Fruit fly (Drosophila melanogaster): Measurements from ENCODE around the gene CG17321.

Gene CG17321

DNA sequence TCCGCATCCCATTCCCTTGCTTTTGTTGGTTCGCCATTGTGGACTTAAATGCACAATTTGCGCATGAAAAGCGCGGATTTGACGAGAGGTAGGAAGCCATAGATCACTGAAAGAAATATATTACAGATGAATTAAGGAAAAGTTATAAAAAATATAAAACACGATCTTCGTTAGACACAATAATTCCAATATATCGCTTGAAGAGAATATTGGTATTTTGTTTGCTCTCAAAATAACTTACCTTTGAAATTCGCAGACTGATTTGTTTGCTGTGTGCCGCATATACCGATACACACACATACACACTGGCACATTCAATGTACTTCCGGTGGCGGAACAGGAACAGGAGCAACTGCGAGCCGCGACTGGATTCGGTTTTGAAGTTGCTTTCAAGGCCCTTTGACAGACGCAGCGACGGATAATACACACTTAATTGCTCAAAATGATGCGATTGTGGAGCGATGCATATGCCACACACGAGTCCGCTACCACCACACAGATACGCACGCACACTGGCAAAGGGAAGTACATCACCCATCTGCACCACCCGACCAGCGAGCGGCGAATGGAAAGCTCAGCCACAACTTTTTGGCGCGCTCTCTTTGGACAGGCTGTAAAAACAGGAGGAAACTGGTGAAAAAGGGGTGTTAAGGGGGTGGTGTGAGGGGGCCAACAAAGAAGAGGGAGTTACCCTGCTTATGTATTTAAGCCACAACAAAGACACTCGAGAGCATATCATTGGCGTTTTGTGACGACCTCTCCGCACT is 39.2 kb upstream of the CG17321 start (continued):
- peak; percentile 62 for TF ChIP-seq topi (GFP tag; optimal IDR thresholded peaks at IDR 0.05)
- TF ChIP-seq pdm3 (GFP tag; optimal IDR thresholded peaks at IDR 0.05), result peak; percentile 18
- no peak for TF ChIP-seq dsx (GFP tag; optimal IDR thresholded peaks at IDR 0.05; ENCODE audit: poor library complexity, severe bottlenecking)
- TF ChIP-seq svp (GFP tag), result peak; percentile 81
- TF ChIP-seq CG32006 (GFP tag; optimal IDR thresholded peaks at IDR 0.05), result no peak
- TF ChIP-seq net (GFP tag; optimal IDR thresholded peaks at IDR 0.05), result no peak
- no peak for TF ChIP-seq CG1621 (tag; optimal IDR thresholded peaks at IDR 0.05)
- TF ChIP-seq CG8632 (GFP tag; optimal IDR thresholded peaks at IDR 0.05), result peak; percentile 19
- TF ChIP-seq spab (GFP tag; optimal IDR thresholded peaks at IDR 0.05), result peak; percentile 15
- TF ChIP-seq lz (GFP tag; optimal IDR thresholded peaks at IDR 0.05), result peak; percentile 52
- TF ChIP-seq CG6276 (GFP tag; optimal IDR thresholded peaks at IDR 0.05), result no peak
- TF ChIP-seq Sox102F (GFP tag; optimal IDR thresholded peaks at IDR 0.05), result peak; percentile 36
- no peak for TF ChIP-seq CG8119 (GFP tag; IDR thresholded peaks at IDR 0.05)
- TF ChIP-seq OdsH (GFP tag; optimal IDR thresholded peaks at IDR 0.05), result peak; percentile 20
- peak; percentile 39 for TF ChIP-seq CG6792 (GFP tag; optimal IDR thresholded peaks at IDR 0.05)
- TF ChIP-seq CG6808 (GFP tag; optimal IDR thresholded peaks at IDR 0.05), result no peak
- TF ChIP-seq achi (GFP tag; optimal IDR thresholded peaks at IDR 0.05), result peak; percentile 25
- no peak; the same call in 1 of the 2 replicates for TF ChIP-seq Gug (GFP tag; IDR thresholded peaks at IDR 0.05)
- no peak for TF ChIP-seq fkh (GFP tag; optimal IDR thresholded peaks at IDR 0.05)
- peak; percentile 43 for TF ChIP-seq CG10669 (GFP tag; optimal IDR thresholded peaks at IDR 0.05)
- no peak for TF ChIP-seq CG7368 (GFP tag; optimal IDR thresholded peaks at IDR 0.05)
- no peak for TF ChIP-seq CG11902 (GFP tag; optimal IDR thresholded peaks at IDR 0.05)
- TF ChIP-seq Hr4 (GFP tag; optimal IDR thresholded peaks at IDR 0.05), result no peak
- TF ChIP-seq CG31627 (GFP tag; optimal IDR thresholded peaks at IDR 0.05), result peak; percentile 52
- no peak for TF ChIP-seq Sox15 (GFP tag; optimal IDR thresholded peaks at IDR 0.05)
- peak; percentile 32 for TF ChIP-seq CG8319 (GFP tag; optimal IDR thresholded peaks at IDR 0.05)

- TF ChIP-seq acj6 (GFP tag; optimal IDR thresholded peaks at IDR 0.05), result no peak
These were observed 36.1 kb upstream of the CG17321 start for dm6 chr2L:18808754-18809329.

- no peak for TF ChIP-seq esn (GFP tag; optimal IDR thresholded peaks at IDR 0.05)
- TF ChIP-seq OdsH (GFP tag; optimal IDR thresholded peaks at IDR 0.05), result no peak
- TF ChIP-seq acj6 (GFP tag; optimal IDR thresholded peaks at IDR 0.05), result no peak
- no peak for TF ChIP-seq CG8119 (GFP tag; IDR thresholded peaks at IDR 0.05)
These were observed 35.5 kb upstream of the CG17321 start for dm6 chr2L:18809486-18809885.

DNA sequence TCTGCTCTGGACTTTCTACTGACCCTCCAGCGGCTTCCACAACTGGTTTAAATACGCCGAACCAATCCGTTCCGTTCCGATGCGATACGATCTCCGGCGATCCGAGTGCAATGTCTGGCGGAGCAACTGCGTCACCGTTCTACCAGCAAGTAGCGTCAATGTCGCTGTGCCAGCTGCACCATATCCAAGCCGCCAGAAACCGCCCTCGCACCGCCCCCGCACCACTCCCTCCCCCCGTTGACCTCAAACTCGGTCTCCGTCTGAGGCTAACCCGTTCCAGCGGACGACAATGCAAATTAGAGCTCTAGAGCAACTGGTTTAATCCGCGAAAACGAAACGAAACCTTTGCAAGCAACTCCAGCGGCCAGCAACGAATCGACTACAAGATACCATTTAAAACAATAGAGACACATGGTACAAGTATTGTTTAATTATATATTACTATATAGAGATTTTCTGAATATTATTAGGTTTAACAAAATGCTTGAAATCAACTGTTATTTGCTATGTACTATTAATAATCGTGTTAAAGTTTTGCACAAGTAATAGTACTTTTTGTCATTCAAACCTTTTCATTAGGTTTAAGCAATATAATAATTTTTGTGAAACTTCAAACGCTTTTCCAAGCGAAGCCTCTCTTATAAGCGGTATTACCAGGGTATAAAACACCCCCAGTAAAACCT is 33.9 kb upstream of the CG17321 start, which contains the start of the genes CG10570 and CG42502:
TSS of gene CG10570 (minus strand) at position 293 of the 683 bp plus-strand sequence.
TSS of gene CG42502 (minus strand) at position 293 of the 683 bp plus-strand sequence.
- TF ChIP-seq ss (GFP tag; optimal IDR thresholded peaks at IDR 0.05), result peak in 1 of 2 experiments; percentile 43
- TF ChIP-seq acj6 (GFP tag; optimal IDR thresholded peaks at IDR 0.05), result peak; percentile 9
- peak; percentile 17 for TF ChIP-seq topi (GFP tag; optimal IDR thresholded peaks at IDR 0.05)
- TF ChIP-seq CG11902 (GFP tag; optimal IDR thresholded peaks at IDR 0.05), result peak; percentile 30
- TF ChIP-seq CG10631 (GFP tag; optimal IDR thresholded peaks at IDR 0.05), result peak; percentile 21
- TF ChIP-seq Ets96B (tag; optimal IDR thresholded peaks at IDR 0.05), result peak; percentile 38
- TF ChIP-seq CG1621 (tag; optimal IDR thresholded peaks at IDR 0.05), result peak; percentile 93
- TF ChIP-seq cyc (GFP tag; optimal IDR thresholded peaks at IDR 0.05), result no peak
- peak; percentile 40 for TF ChIP-seq CG3032 (tag; optimal IDR thresholded peaks at IDR 0.05)
- TF ChIP-seq CG34406 (GFP tag; optimal IDR thresholded peaks at IDR 0.05), result peak; percentile 48
- no peak for TF ChIP-seq Eip75B (GFP tag; optimal IDR thresholded peaks at IDR 0.05)
- peak; percentile 32 for TF ChIP-seq OdsH (GFP tag; optimal IDR thresholded peaks at IDR 0.05)
- peak; percentile 10 for TF ChIP-seq Sox15 (GFP tag; optimal IDR thresholded peaks at IDR 0.05)
- no peak for TF ChIP-seq fd85E (GFP tag; optimal IDR thresholded peaks at IDR 0.05)
- peak; percentile 33 for TF ChIP-seq dsx (GFP tag; optimal IDR thresholded peaks at IDR 0.05; ENCODE audit: poor library complexity, severe bottlenecking)
- peak; percentile 50 for TF ChIP-seq CG8632 (GFP tag; optimal IDR thresholded peaks at IDR 0.05)
- no peak for TF ChIP-seq CG32006 (GFP tag; optimal IDR thresholded peaks at IDR 0.05)
- TF ChIP-seq CG8319 (GFP tag; optimal IDR thresholded peaks at IDR 0.05), result no peak
- TF ChIP-seq Eip78C (GFP tag), result peak; percentile 74
- TF ChIP-seq CG10669 (GFP tag; optimal IDR thresholded peaks at IDR 0.05), result peak; percentile 49
- TF ChIP-seq Gug (GFP tag; IDR thresholded peaks at IDR 0.05), result no peak
- TF ChIP-seq achi (GFP tag; optimal IDR thresholded peaks at IDR 0.05), result peak; percentile 11
- TF ChIP-seq Smox (GFP tag; optimal IDR thresholded peaks at IDR 0.05), result peak; percentile 16
- TF ChIP-seq svp (GFP tag), result peak; percentile 60
- TF ChIP-seq dac (GFP tag; optimal IDR thresholded peaks at IDR 0.05), result no peak
- TF ChIP-seq spab (GFP tag; optimal IDR thresholded peaks at IDR 0.05), result peak; percentile 12
- peak; percentile 37 for TF ChIP-seq CG6808 (GFP tag; optimal IDR thresholded peaks at IDR 0.05)
- TF ChIP-seq CG8119 (GFP tag; IDR thresholded peaks at IDR 0.05), result no peak
- no peak for TF ChIP-seq Sox102F (GFP tag; optimal IDR thresholded peaks at IDR 0.05)
- TF ChIP-seq CG15336 (GFP tag; IDR thresholded peaks at IDR 0.05), result no peak

Data from whole organism, prepupa.